Fruit fly (Drosophila melanogaster) whole organism, embryonic: ENCODE data around the gene Mnn1.

Experiments
- Antp ChIP-seq: fragments of 200-800 bp; sonication (Bioruptor generic); optimal IDR thresholded peaks from 3 replicates; lab custom pipeline; 2016; ENCODE audit warnings: missing biosample characterization, missing genetic modification characterization
- CG10274 ChIP-seq: fragments of 200-800 bp; sonication (Bioruptor generic); optimal IDR thresholded peaks from 3 replicates; lab custom pipeline; 2017; ENCODE audit warnings: missing biosample characterization, mild to moderate bottlenecking, missing genetic modification characterization
- CG11398 ChIP-seq: fragments of 200-800 bp; sonication (Bioruptor generic); optimal IDR thresholded peaks from 2 replicates; lab custom pipeline; 2016; ENCODE audit warnings: missing biosample characterization, missing genetic modification characterization
- CG11696 ChIP-seq: fragments of 200-800 bp; sonication (Bioruptor generic); IDR thresholded peaks from 2 replicates; pipeline ENCODE4 v1.3.6; 2022; ENCODE audit warnings: missing biosample characterization, missing genetic modification characterization
- CG12299 ChIP-seq: fragments of 200-800 bp; sonication (Bioruptor generic); optimal IDR thresholded peaks from 2 replicates; lab custom pipeline; 2018; ENCODE audit warnings: missing biosample characterization, mild to moderate bottlenecking, missing genetic modification characterization
- CG13287 ChIP-seq: fragments of 200-800 bp; sonication (Bioruptor generic); IDR thresholded peaks from 2 replicates; pipeline ENCODE4 v1.3.6; 2022; ENCODE audit warnings: missing biosample characterization, missing genetic modification characterization; ENCODE audit not compliant: partially characterized antibody
- CG13624 ChIP-seq: fragments of 200-800 bp; sonication (Bioruptor generic); optimal IDR thresholded peaks from 2 replicates; lab custom pipeline; 2016; ENCODE audit warnings: missing biosample characterization, missing genetic modification characterization
- CG15011 ChIP-seq: fragments of 200-800 bp; sonication (Bioruptor generic); optimal IDR thresholded peaks from 3 replicates; lab custom pipeline; 2018; ENCODE audit warnings: missing biosample characterization, mild to moderate bottlenecking, missing genetic modification characterization
- CG15601 ChIP-seq: fragments of 200-800 bp; sonication (Bioruptor generic); optimal IDR thresholded peaks from 3 replicates; lab custom pipeline; 2019; ENCODE audit warnings: missing biosample characterization, mild to moderate bottlenecking, missing genetic modification characterization, moderate library complexity
- CG17186 ChIP-seq: fragments of 200-800 bp; sonication (Bioruptor generic); optimal IDR thresholded peaks from 3 replicates; lab custom pipeline; 2017; ENCODE audit warnings: missing biosample characterization, missing genetic modification reagents, missing genetic modification characterization
- CG17361 ChIP-seq: fragments of 200-800 bp; sonication (Bioruptor generic); IDR thresholded peaks from 3 replicates; pipeline ENCODE4 v1.3.6; 2022; ENCODE audit warnings: missing biosample characterization, missing genetic modification characterization
- CG18764 ChIP-seq: fragments of 200-800 bp; sonication (Bioruptor generic); optimal IDR thresholded peaks from 3 replicates; lab custom pipeline; 2016; ENCODE audit warnings: missing biosample characterization, missing genetic modification characterization
- CG2120 ChIP-seq: fragments of 200-800 bp; sonication (Bioruptor generic); optimal IDR thresholded peaks from 3 replicates; lab custom pipeline; 2016; ENCODE audit warnings: missing biosample characterization, missing genetic modification characterization
- CG3065 ChIP-seq: fragments of 200-800 bp; sonication (Bioruptor generic); optimal IDR thresholded peaks from 2 replicates; lab custom pipeline; 2016; ENCODE audit warnings: missing biosample characterization, missing genetic modification characterization
- CG31441 ChIP-seq: fragments of 200-800 bp; sonication (Bioruptor generic); IDR thresholded peaks from 2 replicates; pipeline ENCODE4 v1.3.6; 2022; ENCODE audit warnings: missing biosample characterization, missing genetic modification characterization
- CG32532 ChIP-seq: fragments of 200-800 bp; sonication (Bioruptor generic); IDR thresholded peaks from 2 replicates; pipeline ENCODE4 v1.3.6; 2022; ENCODE audit warnings: missing biosample characterization, missing genetic modification characterization
- CG4328 ChIP-seq: fragments of 200-800 bp; sonication (Bioruptor generic); optimal IDR thresholded peaks from 3 replicates; lab custom pipeline; 2017; ENCODE audit warnings: missing biosample characterization, missing genetic modification reagents, missing genetic modification characterization
- CG6765 ChIP-seq: fragments of 200-800 bp; sonication (Bioruptor generic); optimal IDR thresholded peaks from 3 replicates; lab custom pipeline; 2017; ENCODE audit warnings: missing biosample characterization, mild to moderate bottlenecking, missing genetic modification characterization
- CG7556 ChIP-seq: fragments of 200-800 bp; sonication (Bioruptor generic); optimal IDR thresholded peaks from 2 replicates; lab custom pipeline; 2017; ENCODE audit warnings: missing biosample characterization, mild to moderate bottlenecking, missing genetic modification characterization
- CG7745 ChIP-seq: fragments of 200-800 bp; sonication (Bioruptor generic); optimal IDR thresholded peaks from 2 replicates; lab custom pipeline; 2018; ENCODE audit warnings: missing biosample characterization, mild to moderate bottlenecking, missing genetic modification characterization, moderate library complexity
- CrebB ChIP-seq: fragments of 200-800 bp; sonication (Bioruptor generic); optimal IDR thresholded peaks from 3 replicates; lab custom pipeline; 2018; ENCODE audit warnings: missing biosample characterization, mild to moderate bottlenecking, missing genetic modification characterization
- Ets65A ChIP-seq: fragments of 200-800 bp; sonication (Bioruptor generic); peaks from one replicate; lab custom pipeline; 2016; ENCODE audit warnings: missing biosample characterization, missing genetic modification characterization
- Fer2 ChIP-seq: fragments of 200-800 bp; sonication (Bioruptor generic); optimal IDR thresholded peaks from 2 replicates; lab custom pipeline; 2018; ENCODE audit warnings: missing biosample characterization, mild to moderate bottlenecking, missing genetic modification characterization, moderate library complexity
- H2.0 ChIP-seq: fragments of 200-800 bp; sonication (Bioruptor generic); IDR thresholded peaks from 2 replicates; pipeline ENCODE4 v1.3.6; 2022; ENCODE audit warnings: missing biosample characterization, missing genetic modification characterization
- Hmr ChIP-seq: fragments of 200-800 bp; sonication (Bioruptor generic); optimal IDR thresholded peaks from 3 replicates; lab custom pipeline; 2017; ENCODE audit warnings: mild to moderate bottlenecking, missing biosample characterization, missing genetic modification reagents, missing genetic modification characterization
- Lim3 ChIP-seq: fragments of 200-800 bp; sonication (Bioruptor generic); IDR thresholded peaks from 2 replicates; pipeline ENCODE4 v1.3.6; 2022; ENCODE audit warnings: missing biosample characterization, missing genetic modification characterization
- MESR4 ChIP-seq: fragments of 200-800 bp; sonication (Bioruptor generic); optimal IDR thresholded peaks from 2 replicates; lab custom pipeline; 2018; ENCODE audit warnings: missing biosample characterization, mild to moderate bottlenecking, missing genetic modification characterization, moderate library complexity
- Med ChIP-seq: fragments of 200-800 bp; sonication (Bioruptor generic); peaks from one replicate; lab custom pipeline; 2016; ENCODE audit warnings: missing biosample characterization, missing genetic modification characterization, mild to moderate bottlenecking, inconsistent platforms, moderate library complexity
- Mrtf ChIP-seq: fragments of 200-800 bp; sonication (Bioruptor generic); IDR thresholded peaks from 3 replicates; pipeline ENCODE4 v1.3.6; 2022; ENCODE audit warnings: missing biosample characterization, missing genetic modification characterization
- Pdp1 ChIP-seq, 2 experiments: fragments of 200-800 bp; sonication (Bioruptor generic); optimal IDR thresholded peaks; 3 replicates each; lab custom pipeline; 2016; ENCODE audit warnings: missing biosample characterization in 2 of 2, missing genetic modification characterization in 2 of 2, mild to moderate bottlenecking in 1 of 2, moderate library complexity in 1 of 2
- Ravus ChIP-seq: fragments of 200-800 bp; sonication (Bioruptor generic); IDR thresholded peaks from 2 replicates; pipeline ENCODE4 v1.3.6; 2022; ENCODE audit warnings: missing biosample characterization, missing genetic modification characterization
- Spps ChIP-seq: fragments of 200-800 bp; sonication (Bioruptor generic); optimal IDR thresholded peaks from 2 replicates; lab custom pipeline; 2018; ENCODE audit warnings: missing biosample characterization, mild to moderate bottlenecking, missing genetic modification characterization
- bigmax ChIP-seq: fragments of 200-800 bp; sonication (Bioruptor generic); optimal IDR thresholded peaks from 2 replicates; lab custom pipeline; 2018; ENCODE audit warnings: missing biosample characterization, mild to moderate bottlenecking, missing genetic modification characterization
- chif ChIP-seq, 2 experiments: fragments of 200-800 bp; sonication (Bioruptor generic); optimal IDR thresholded peaks; 3 replicates each; lab custom pipeline; 2016; ENCODE audit warnings: missing biosample characterization in 2 of 2, missing genetic modification characterization in 2 of 2
- croc ChIP-seq: fragments of 200-800 bp; sonication (Bioruptor generic); conservative IDR thresholded peaks from 3 replicates; pipeline ENCODE4 v1.3.6; 2022; ENCODE audit warnings: missing biosample characterization, missing genetic modification characterization
- crp ChIP-seq, 2 experiments: fragments of 200-800 bp; sonication (Bioruptor generic); optimal IDR thresholded peaks; 2 replicates in 1 of 2; 3 replicates in 1 of 2; lab custom pipeline; 2017; ENCODE audit warnings: missing biosample characterization in 2 of 2, missing genetic modification characterization in 2 of 2, mild to moderate bottlenecking in 1 of 2, moderate library complexity in 1 of 2
- dan ChIP-seq: fragments of 200-800 bp; sonication (Bioruptor generic); IDR thresholded peaks from 2 replicates; pipeline ENCODE4 v1.3.6; 2022; ENCODE audit warnings: missing biosample characterization, missing genetic modification characterization
- ems ChIP-seq: fragments of 200-800 bp; sonication (Bioruptor generic); optimal IDR thresholded peaks from 3 replicates; lab custom pipeline; 2016; ENCODE audit warnings: missing biosample characterization, missing genetic modification characterization
- eyg ChIP-seq: fragments of 200-800 bp; sonication (Bioruptor generic); optimal IDR thresholded peaks from 3 replicates; lab custom pipeline; 2016; ENCODE audit warnings: missing biosample characterization, missing genetic modification characterization
- fd3F ChIP-seq: fragments of 200-800 bp; sonication (Bioruptor generic); optimal IDR thresholded peaks from 2 replicates; lab custom pipeline; 2018; ENCODE audit warnings: missing biosample characterization, mild to moderate bottlenecking, missing genetic modification characterization, moderate library complexity
- ftz-f1 ChIP-seq: fragments of 200-800 bp; sonication (Bioruptor generic); optimal IDR thresholded peaks from 2 replicates; lab custom pipeline; 2016; ENCODE audit warnings: missing biosample characterization, missing genetic modification characterization
- knrl ChIP-seq: fragments of 200-800 bp; sonication (Bioruptor generic); IDR thresholded peaks from 3 replicates; pipeline ENCODE4 v1.3.6; 2022; ENCODE audit warnings: missing biosample characterization, missing genetic modification characterization; ENCODE audit not compliant: partially characterized antibody
- lilli ChIP-seq: fragments of 200-800 bp; sonication (Bioruptor generic); optimal IDR thresholded peaks from 3 replicates; lab custom pipeline; 2016; ENCODE audit warnings: missing biosample characterization, missing genetic modification characterization
- pb ChIP-seq: fragments of 200-800 bp; sonication (Bioruptor generic); optimal IDR thresholded peaks from 3 replicates; lab custom pipeline; 2016; ENCODE audit warnings: missing biosample characterization, missing genetic modification characterization
- rib ChIP-seq: fragments of 200-800 bp; sonication (Bioruptor generic); IDR thresholded peaks from 2 replicates; pipeline ENCODE4 v1.3.6; 2022; ENCODE audit warnings: missing biosample characterization, missing genetic modification characterization
- sima ChIP-seq: fragments of 200-800 bp; sonication (Bioruptor generic); optimal IDR thresholded peaks from 2 replicates; lab custom pipeline; 2016; ENCODE audit warnings: missing biosample characterization, missing genetic modification characterization
- so ChIP-seq: fragments of 200-800 bp; sonication (Bioruptor generic); IDR thresholded peaks from 3 replicates; pipeline ENCODE4 v1.3.6; 2022; ENCODE audit warnings: missing biosample characterization, missing genetic modification characterization
- stc ChIP-seq: fragments of 200-800 bp; sonication (Bioruptor generic); IDR thresholded peaks from 2 replicates; pipeline ENCODE4 v1.3.6; 2022; ENCODE audit warnings: missing biosample characterization, missing genetic modification characterization
- vvl ChIP-seq: fragments of 200-800 bp; sonication (Bioruptor generic); IDR thresholded peaks from 2 replicates; pipeline ENCODE4 v1.3.6; 2022; ENCODE audit warnings: missing biosample characterization, missing genetic modification characterization
- zfh2 ChIP-seq: fragments of 200-800 bp; sonication (Bioruptor generic); optimal IDR thresholded peaks from 2 replicates; lab custom pipeline; 2016; ENCODE audit warnings: missing biosample characterization, missing genetic modification characterization

The Mnn1 gene

DNA sequence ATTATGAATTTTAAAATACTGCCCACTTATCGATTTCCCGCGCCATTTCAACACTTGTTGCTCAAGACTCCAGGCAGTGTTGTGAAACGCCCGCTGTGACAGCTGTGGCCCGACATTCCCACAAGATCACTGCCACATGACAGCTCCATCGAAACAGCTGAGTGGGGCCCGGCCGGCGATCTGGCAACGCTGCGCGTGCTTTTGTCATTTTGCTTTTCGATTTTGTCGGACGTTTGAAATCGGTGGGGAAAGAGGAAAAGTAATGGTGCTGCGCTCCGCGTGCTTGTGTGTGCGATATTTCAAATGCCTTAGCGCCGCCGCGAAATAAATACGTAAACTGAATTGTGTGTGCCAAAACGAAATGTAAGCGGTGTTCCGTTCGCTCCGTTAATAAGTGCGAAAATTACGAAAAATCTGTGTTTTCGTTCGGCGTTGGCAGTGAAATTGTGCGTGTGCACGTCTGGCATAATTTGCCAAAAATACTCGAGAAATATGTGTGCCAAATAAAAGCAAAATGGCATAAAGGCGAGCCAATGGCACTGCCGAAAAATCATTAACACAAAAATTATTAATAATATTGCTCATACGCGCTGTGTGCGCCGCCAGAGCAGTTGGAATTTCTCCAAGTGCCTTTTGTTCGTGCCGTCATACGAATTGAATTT is 13.8 kb upstream of the Mnn1 start (continued):
- TF ChIP-seq knrl (GFP tag; lab: Robert Waterston, UW), result peak; percentile 55
- peak; percentile 34 for TF ChIP-seq pb (GFP tag; lab: Kevin White, UChicago)
- peak; percentile 83 for TF ChIP-seq CG17186 (GFP tag; lab: Kevin White, UChicago)
- TF ChIP-seq CG7556, result peak; percentile 64
- TF ChIP-seq ftz-f1 (GFP tag; lab: Kevin White, UChicago), result peak; percentile 62
- TF ChIP-seq croc (GFP tag; lab: Robert Waterston, UW), result no peak
- TF ChIP-seq CG31441 (GFP tag; lab: Robert Waterston, UW), result 0 out of 2 replicates have a peak, but pooled peaks have one; percentile 17
- peak; percentile 45; the same call in 2 of the 3 replicates for TF ChIP-seq CG17361
- TF ChIP-seq CrebB (tag; lab: Kevin White, UChicago), result peak; percentile 70
- peak; percentile 42 for TF ChIP-seq bigmax (GFP tag; lab: Kevin White, UChicago)
- no peak for TF ChIP-seq CG18764
- TF ChIP-seq eyg (GFP tag; lab: Kevin White, UChicago), result no peak
- peak; percentile 85 for TF ChIP-seq CG13287 (GFP tag; lab: Robert Waterston, UW)
- peak; percentile 34 for TF ChIP-seq CG10274 (GFP tag; lab: Kevin White, UChicago)
- peak; percentile 79 for TF ChIP-seq Hmr (GFP tag; lab: Kevin White, UChicago)
- TF ChIP-seq MESR4, result peak; percentile 66
- peak; percentile 7 for TF ChIP-seq CG15011 (GFP tag; lab: Kevin White, UChicago)
- peak; percentile 8 for TF ChIP-seq CG15601
- peak; percentile 58 for TF ChIP-seq vvl (GFP tag; lab: Robert Waterston, UW)
- TF ChIP-seq zfh2 (GFP tag; lab: Kevin White, UChicago), result peak; percentile 65
- no peak for TF ChIP-seq CG3065 (GFP tag; lab: Kevin White, UChicago)
- TF ChIP-seq CG13624, result peak; percentile 48
- TF ChIP-seq stc (GFP tag; lab: Robert Waterston, UW), result peak; percentile 29
- no peak; the same call in 1 of the 2 replicates for TF ChIP-seq Ravus (GFP tag; lab: Robert Waterston, UW)
- TF ChIP-seq dan (GFP tag; lab: Robert Waterston, UW), result no peak
- peak; percentile 11 to 26 for TF ChIP-seq Pdp1 (GFP tag; optimal IDR thresholded peaks at IDR 0.05; lab: Kevin White, UChicago)
- TF ChIP-seq Med, result peak; percentile 95
- TF ChIP-seq ems, result peak; percentile 47
- TF ChIP-seq CG2120 (GFP tag; lab: Kevin White, UChicago), result peak; percentile 66
- TF ChIP-seq Mrtf (GFP tag; lab: Robert Waterston, UW), result peak; percentile 65; the same call in 2 of the 3 replicates
- peak; percentile 23 for TF ChIP-seq CG11398
- TF ChIP-seq CG6765, result peak; percentile 68
- peak; percentile 51 for TF ChIP-seq Antp (GFP tag; lab: Kevin White, UChicago)
- TF ChIP-seq fd3F (GFP tag; lab: Kevin White, UChicago), result peak; percentile 5
- peak; percentile 26 for TF ChIP-seq CG4328
- peak; percentile 47; the same call in 1 of the 2 replicates for TF ChIP-seq rib (GFP tag; lab: Robert Waterston, UW)
- TF ChIP-seq sima (GFP tag; lab: Kevin White, UChicago), result no peak
- TF ChIP-seq Lim3, result no peak
- peak; percentile 60 for TF ChIP-seq lilli (GFP tag; lab: Kevin White, UChicago)
- no peak for TF ChIP-seq Fer2
- TF ChIP-seq CG32532 (GFP tag; lab: Robert Waterston, UW), result peak; percentile 54
- no peak for TF ChIP-seq Spps (tag; lab: Kevin White, UChicago)
- peak; percentile 99 to 100 for TF ChIP-seq crp (GFP tag; optimal IDR thresholded peaks at IDR 0.05; lab: Kevin White, UChicago)
- TF ChIP-seq Ets65A (GFP tag; lab: Kevin White, UChicago), result peak; percentile 68
- peak; percentile 35 for TF ChIP-seq so (GFP tag; lab: Robert Waterston, UW)
- TF ChIP-seq H2.0 (GFP tag; lab: Robert Waterston, UW), result no peak; the same call in none of the 2 replicates
- no peak for TF ChIP-seq CG11696 (GFP tag; lab: Robert Waterston, UW)
- peak; percentile 35 for TF ChIP-seq CG12299 (tag; lab: Kevin White, UChicago)
- TF ChIP-seq chif (GFP tag; optimal IDR thresholded peaks at IDR 0.05; lab: Kevin White, UChicago), result peak in 1 of 2 experiments; percentile 2
- no peak for TF ChIP-seq CG7745 (tag; lab: Kevin White, UChicago)
